Worm (Caenorhabditis elegans): ENCODE measurements around the gene irld-3.

Gene irld-3

DNA sequence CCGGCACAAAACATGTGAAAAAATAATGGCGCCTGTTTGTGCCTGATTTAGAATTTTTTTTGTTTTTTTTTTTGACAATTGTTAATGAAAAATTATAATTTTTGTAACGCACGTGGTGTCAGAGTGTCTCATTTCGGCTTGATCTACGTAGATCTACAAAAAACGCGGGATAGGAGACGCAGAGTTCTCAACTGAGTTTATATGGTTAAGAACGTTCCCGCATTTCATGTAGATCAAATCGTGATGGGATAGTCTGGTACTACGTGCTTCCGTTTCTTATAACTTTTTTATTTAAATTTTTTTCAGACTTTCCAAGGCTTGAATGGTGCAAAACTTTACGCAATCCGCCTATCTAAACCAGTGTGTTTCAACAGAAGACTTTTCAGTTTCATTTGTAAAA, 9.6 kb downstream of the irld-3 start, which contains the start of gene tat-6:
tat-6 (plus strand) TSS at position 301 of the 400 bp plus-strand sequence.
- no peak for TF ChIP-seq ceh-43 (GFP tag; optimal IDR thresholded peaks at IDR 0.05)
- TF ChIP-seq tbx-8 (GFP tag; optimal IDR thresholded peaks at IDR 0.05), result no peak
- TF ChIP-seq zip-8 (tag; optimal IDR thresholded peaks at IDR 0.05), result no peak
- TF ChIP-seq bed-3 (GFP tag; optimal IDR thresholded peaks at IDR 0.05), result no peak
- TF ChIP-seq lin-13 (tag; optimal IDR thresholded peaks at IDR 0.05), result no peak
- no peak for TF ChIP-seq lin-32 (GFP tag; optimal IDR thresholded peaks at IDR 0.05)
- no peak for TF ChIP-seq hlh-1 (tag; optimal IDR thresholded peaks at IDR 0.05)
- TF ChIP-seq mls-2 (tag; optimal IDR thresholded peaks at IDR 0.05), result no peak
- no peak for TF ChIP-seq cnd-1 (tag; optimal IDR thresholded peaks at IDR 0.05)
- no peak for TF ChIP-seq ceh-39 (tag; optimal IDR thresholded peaks at IDR 0.05)
- no peak for TF ChIP-seq flh-1 (GFP tag; optimal IDR thresholded peaks at IDR 0.05)
- TF ChIP-seq snpc-4 (tag; optimal IDR thresholded peaks at IDR 0.05), result no peak
- TF ChIP-seq drap-1 (GFP tag; optimal IDR thresholded peaks at IDR 0.05), result no peak
- no peak for TF ChIP-seq unc-62 (GFP tag; optimal IDR thresholded peaks at IDR 0.05)
- TF ChIP-seq M03D4.4 (tag; optimal IDR thresholded peaks at IDR 0.05), result no peak
- no peak for TF ChIP-seq sptf-1 (tag; optimal IDR thresholded peaks at IDR 0.05)
- TF ChIP-seq elt-3 (tag; optimal IDR thresholded peaks at IDR 0.05), result no peak
- no peak for TF ChIP-seq lsy-2 (tag; optimal IDR thresholded peaks at IDR 0.05)
- no peak for TF ChIP-seq ham-2 (GFP tag; optimal IDR thresholded peaks at IDR 0.05)
- no peak for TF ChIP-seq elt-1 (tag; optimal IDR thresholded peaks at IDR 0.05; ENCODE audit: borderline replicate concordance, insufficient read depth)

DNA sequence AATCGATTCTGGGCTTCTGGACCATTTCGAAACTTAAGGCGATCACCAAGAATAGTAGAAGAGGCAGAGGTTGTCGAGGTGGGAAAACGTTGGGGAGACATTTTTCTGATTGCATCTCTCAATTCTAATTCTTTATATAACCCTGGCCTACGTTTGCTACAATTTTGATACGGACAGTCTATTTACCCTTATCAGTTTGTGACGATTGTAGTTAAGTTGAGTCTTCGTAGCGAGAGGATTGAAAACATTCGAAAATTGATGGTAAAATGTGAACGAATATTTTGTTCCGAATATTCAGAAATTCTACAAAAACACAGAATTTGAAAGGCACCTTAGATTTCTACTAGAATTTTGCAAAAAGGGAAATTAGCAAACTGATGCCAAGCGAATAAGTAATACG, 10.7 kb downstream of the irld-3 start, which contains the start of gene Y73C8C.10:
Y73C8C.10 (minus strand) TSS at position 101 of the 400 bp plus-strand sequence.
- TF ChIP-seq tbx-8 (GFP tag; optimal IDR thresholded peaks at IDR 0.05) (no peak), ceh-43 (GFP tag; optimal IDR thresholded peaks at IDR 0.05) (no peak), mep-1 (tag; optimal IDR thresholded peaks at IDR 0.05) (no peak), unc-120 (tag; optimal IDR thresholded peaks at IDR 0.05; ENCODE audit: poor library complexity, severe bottlenecking) (no peak), snpc-4 (tag; optimal IDR thresholded peaks at IDR 0.05) (no peak), nhr-28 (tag; optimal IDR thresholded peaks at IDR 0.05) (no peak), ztf-11 (tag; optimal IDR thresholded peaks at IDR 0.05) (no peak), unc-39 (tag; optimal IDR thresholded peaks at IDR 0.05) (no peak), bed-3 (GFP tag; optimal IDR thresholded peaks at IDR 0.05) (no peak), drap-1 (GFP tag; optimal IDR thresholded peaks at IDR 0.05) (no peak), cnd-1 (tag; optimal IDR thresholded peaks at IDR 0.05) (no peak), flh-1 (GFP tag; optimal IDR thresholded peaks at IDR 0.05) (no peak), elt-1 (tag; optimal IDR thresholded peaks at IDR 0.05; ENCODE audit: borderline replicate concordance, insufficient read depth) (no peak), M03D4.4 (tag; optimal IDR thresholded peaks at IDR 0.05) (no peak), ham-2 (GFP tag; optimal IDR thresholded peaks at IDR 0.05) (no peak)

- no peak for TF ChIP-seq nhr-237 (tag; optimal IDR thresholded peaks at IDR 0.05)
- no peak for TF ChIP-seq unc-39 (tag; optimal IDR thresholded peaks at IDR 0.05)
- no peak for TF ChIP-seq lin-13 (tag; optimal IDR thresholded peaks at IDR 0.05)
- no peak for TF ChIP-seq lsy-2 (tag; optimal IDR thresholded peaks at IDR 0.05)
- no peak for TF ChIP-seq mls-2 (tag; optimal IDR thresholded peaks at IDR 0.05)
- TF ChIP-seq tbx-8 (GFP tag; optimal IDR thresholded peaks at IDR 0.05), result no peak
- no peak for TF ChIP-seq snpc-4 (tag; optimal IDR thresholded peaks at IDR 0.05)
- TF ChIP-seq lin-32 (GFP tag; optimal IDR thresholded peaks at IDR 0.05), result no peak
- TF ChIP-seq ceh-39 (tag; optimal IDR thresholded peaks at IDR 0.05), result no peak
- TF ChIP-seq ham-2 (GFP tag; optimal IDR thresholded peaks at IDR 0.05), result no peak
- TF ChIP-seq nhr-28 (tag; optimal IDR thresholded peaks at IDR 0.05), result no peak
- TF ChIP-seq nhr-2 (tag; optimal IDR thresholded peaks at IDR 0.05), result no peak
Observed at ce11 chrV:3124912-3125311, 13.5 kb downstream of the irld-3 start, which contains the start of gene Y73C8C.12. Gene Y73C8C.12, plus strand, starts transcription at chrV:3125212.

- TF ChIP-seq ztf-11 (tag; optimal IDR thresholded peaks at IDR 0.05) (no peak), flh-1 (GFP tag; optimal IDR thresholded peaks at IDR 0.05) (no peak), unc-62 (GFP tag; optimal IDR thresholded peaks at IDR 0.05) (no peak), mab-5 (tag; optimal IDR thresholded peaks at IDR 0.05) (no peak), mep-1 (tag; optimal IDR thresholded peaks at IDR 0.05) (no peak), mls-2 (tag; optimal IDR thresholded peaks at IDR 0.05) (no peak), nhr-76 (tag; optimal IDR thresholded peaks at IDR 0.05) (no peak), ceh-83 (GFP tag; optimal IDR thresholded peaks at IDR 0.05) (no peak), bed-3 (GFP tag; optimal IDR thresholded peaks at IDR 0.05) (no peak), lsy-2 (tag; optimal IDR thresholded peaks at IDR 0.05) (no peak), unc-120 (tag; optimal IDR thresholded peaks at IDR 0.05; ENCODE audit: poor library complexity, severe bottlenecking) (no peak), lin-13 (tag; optimal IDR thresholded peaks at IDR 0.05) (no peak), snpc-4 (tag; optimal IDR thresholded peaks at IDR 0.05) (no peak), blmp-1 (tag; optimal IDR thresholded peaks at IDR 0.05) (no peak), nhr-237 (tag; optimal IDR thresholded peaks at IDR 0.05) (no peak), elt-1 (tag; optimal IDR thresholded peaks at IDR 0.05; ENCODE audit: borderline replicate concordance, insufficient read depth) (no peak), drap-1 (GFP tag; optimal IDR thresholded peaks at IDR 0.05) (no peak), unc-39 (tag; optimal IDR thresholded peaks at IDR 0.05) (no peak)
Observed at ce11 chrV:3122403-3122802, 16.0 kb downstream of the irld-3 start.
